Worm (Caenorhabditis elegans) whole organism, L4/young adult: ENCODE measurements around the gene C03H5.6.

Experiments
- W03F9.2 ChIP-seq: fragments of 150-350 bp; optimal IDR thresholded peaks from 2 replicates; lab custom pipeline; 2014; ENCODE audit warnings: missing biosample characterization, missing genetic modification characterization
- dao-5 ChIP-seq: sonication (generic microtip); optimal IDR thresholded peaks from 2 replicates; lab custom pipeline; 2016; ENCODE audit warnings: missing genotype, missing genetic modification characterization, moderate library complexity, missing compliant biosample characterization

- TF ChIP-seq W03F9.2 (tag; lab: Kevin White, UChicago) (no peak), dao-5 (tag; lab: Kevin White, UChicago) (no peak)
These were observed 24.3 kb downstream of the C03H5.6 start, which contains the start of gene C03H5.4 for ce11 chrII:374950-375349.
